Worm (Caenorhabditis elegans) whole organism, L1 larva: ENCODE measurements around the gene figl-1.

Experiments used
- C16A3.4 ChIP-seq: fragments of 150-350 bp; optimal IDR thresholded peaks from 2 replicates; lab custom pipeline; 2014; ENCODE audit warnings: missing biosample characterization, missing genetic modification characterization
- F16B12.6 ChIP-seq: fragments of 150-350 bp; optimal IDR thresholded peaks from 2 replicates; lab custom pipeline; 2014; ENCODE audit warnings: missing biosample characterization, missing genetic modification characterization
- Y116A8C.19 ChIP-seq: sonication (generic microtip); optimal IDR thresholded peaks from 2 replicates; lab custom pipeline; 2016; ENCODE audit warnings: missing compliant biosample characterization, missing genetic modification characterization, borderline replicate concordance
- alr-1 ChIP-seq: fragments of 200-800 bp; sonication (Bioruptor generic); optimal IDR thresholded peaks from 2 replicates; lab custom pipeline; 2018; ENCODE audit warnings: borderline replicate concordance, mild to moderate bottlenecking, missing genetic modification characterization, missing compliant biosample characterization
- blmp-1 ChIP-seq: fragments of 150-350 bp; optimal IDR thresholded peaks from 2 replicates; lab custom pipeline; 2014; ENCODE audit warnings: missing biosample characterization, missing genetic modification characterization
- ceh-63 ChIP-seq: fragments of 200-800 bp; sonication (Bioruptor generic); optimal IDR thresholded peaks from 2 replicates; lab custom pipeline; 2018; ENCODE audit warnings: mild to moderate bottlenecking, missing genetic modification characterization, missing compliant biosample characterization
- ceh-82 ChIP-seq, 3 experiments: fragments of 150-350 bp in 1 of 3; sonication (generic microtip) in 2 of 3; optimal IDR thresholded peaks; 2 replicates each; lab custom pipeline; 2014 to 2017; ENCODE audit warnings: missing biosample characterization in 3 of 3, missing genetic modification characterization in 3 of 3
- ceh-90 ChIP-seq: sonication (generic microtip); optimal IDR thresholded peaks from 2 replicates; lab custom pipeline; 2016; ENCODE audit warnings: missing genetic modification characterization, missing compliant biosample characterization
- dpl-1 ChIP-seq, 3 experiments: fragments of 150-350 bp in 2 of 3; sonication (generic microtip) in 1 of 3; optimal IDR thresholded peaks; 2 replicates each; lab custom pipeline; 2014 to 2017; ENCODE audit warnings: missing biosample characterization in 3 of 3, missing genetic modification characterization in 3 of 3, missing genetic modification reagents in 3 of 3
- dsc-1 ChIP-seq: sonication (generic microtip); optimal IDR thresholded peaks from 2 replicates; lab custom pipeline; 2016; ENCODE audit warnings: mild to moderate bottlenecking, missing genetic modification characterization, missing compliant biosample characterization
- efl-1 ChIP-seq, 4 experiments: fragments of 150-350 bp; optimal IDR thresholded peaks in 3 of 4; peaks in 1 of 4; 1 replicate in 1 of 4; 2 replicates in 3 of 4; lab custom pipeline; 2014; ENCODE audit warnings: missing biosample characterization in 2 of 4, missing genetic modification characterization in 2 of 4, missing genetic modification reagents in 2 of 4
- elt-3 ChIP-seq, 6 experiments: fragments of 150-350 bp in 1 of 6; sonication (generic microtip); optimal IDR thresholded peaks; 2 replicates each; lab custom pipeline; 2017 to 2018; ENCODE audit warnings: missing biosample characterization in 6 of 6, missing genetic modification characterization in 6 of 6, inconsistent platforms in 1 of 6
- fkh-8 ChIP-seq: sonication (generic microtip); optimal IDR thresholded peaks from 2 replicates; lab custom pipeline; 2016; ENCODE audit warnings: mild to moderate bottlenecking, missing genetic modification characterization, missing compliant biosample characterization
- grh-1 ChIP-seq: fragments of 200-800 bp; sonication (Bioruptor generic); IDR thresholded peaks from 2 replicates; pipeline ENCODE4 v1.3.6; 2022; ENCODE audit warnings: missing genetic modification reagents, missing genetic modification characterization, missing compliant biosample characterization
- hpl-2 ChIP-seq: fragments of 150-350 bp; optimal IDR thresholded peaks from 2 replicates; lab custom pipeline; 2014; ENCODE audit warnings: missing biosample characterization, missing genetic modification reagents, missing genetic modification characterization
- isw-1 ChIP-seq: fragments of 200-800 bp; sonication (Bioruptor generic); IDR thresholded peaks from 2 replicates; pipeline ENCODE4 v1.3.6; 2022; ENCODE audit warnings: missing genetic modification characterization, missing compliant biosample characterization
- jun-1 ChIP-seq: fragments of 150-350 bp; optimal IDR thresholded peaks from 2 replicates; lab custom pipeline; 2014; ENCODE audit warnings: missing biosample characterization, missing genetic modification reagents, missing genetic modification characterization
- lin-13 ChIP-seq: fragments of 150-350 bp; optimal IDR thresholded peaks from 2 replicates; lab custom pipeline; 2014; ENCODE audit warnings: missing biosample characterization, missing genetic modification reagents, missing genetic modification characterization
- lin-14 ChIP-seq: fragments of 200-800 bp; sonication (Bioruptor generic); optimal IDR thresholded peaks from 2 replicates; lab custom pipeline; 2018; ENCODE audit warnings: mild to moderate bottlenecking, missing genetic modification characterization, moderate library complexity, missing compliant biosample characterization
- lin-15B ChIP-seq: fragments of 150-350 bp; sonication (generic microtip); optimal IDR thresholded peaks from 3 replicates; lab custom pipeline; 2014; ENCODE audit warnings: missing biosample characterization, missing genetic modification characterization
- lin-35 ChIP-seq, 2 experiments: fragments of 150-350 bp; optimal IDR thresholded peaks; 2 replicates each; lab custom pipeline; 2014; ENCODE audit warnings: missing biosample characterization in 2 of 2, missing genetic modification characterization in 2 of 2, missing genetic modification reagents in 2 of 2
- lin-39 ChIP-seq: fragments of 150-350 bp; optimal IDR thresholded peaks from 2 replicates; lab custom pipeline; 2014; ENCODE audit warnings: missing biosample characterization, missing genetic modification reagents, missing genetic modification characterization
- lsy-2 ChIP-seq, 2 experiments: fragments of 150-350 bp; optimal IDR thresholded peaks; 2 replicates each; lab custom pipeline; 2014; ENCODE audit warnings: missing biosample characterization in 2 of 2, missing genetic modification characterization in 2 of 2
- mdl-1 ChIP-seq, 2 experiments: fragments of 150-350 bp; optimal IDR thresholded peaks; 2 replicates each; lab custom pipeline; 2014 to 2017; ENCODE audit warnings: missing biosample characterization in 2 of 2, missing genetic modification characterization in 2 of 2, inconsistent platforms in 1 of 2
- nhr-19 ChIP-seq: fragments of 200-800 bp; sonication (Bioruptor generic); conservative IDR thresholded peaks from 2 replicates; pipeline ENCODE4 v1.3.6; 2022; ENCODE audit warnings: missing genetic modification characterization, missing compliant biosample characterization
- nhr-20 ChIP-seq: sonication (generic microtip); optimal IDR thresholded peaks from 2 replicates; lab custom pipeline; 2016; ENCODE audit warnings: mild to moderate bottlenecking, missing genetic modification characterization, missing compliant biosample characterization
- nhr-237 ChIP-seq: fragments of 150-350 bp; optimal IDR thresholded peaks from 2 replicates; lab custom pipeline; 2014; ENCODE audit warnings: missing biosample characterization, missing genetic modification characterization
- nhr-28 ChIP-seq: fragments of 150-350 bp; optimal IDR thresholded peaks from 2 replicates; lab custom pipeline; 2014; ENCODE audit warnings: missing biosample characterization, missing genetic modification characterization
- nhr-47 ChIP-seq: sonication (generic microtip); optimal IDR thresholded peaks from 2 replicates; lab custom pipeline; 2016; ENCODE audit warnings: mild to moderate bottlenecking, missing genetic modification characterization, moderate library complexity, missing compliant biosample characterization
- nhr-71 ChIP-seq: sonication (generic microtip); optimal IDR thresholded peaks from 2 replicates; lab custom pipeline; 2016; ENCODE audit warnings: mild to moderate bottlenecking, missing genetic modification characterization, moderate library complexity, missing compliant biosample characterization
- nhr-77 ChIP-seq: fragments of 150-350 bp; optimal IDR thresholded peaks from 2 replicates; lab custom pipeline; 2014; ENCODE audit warnings: missing biosample characterization, missing genetic modification characterization
- nhr-84 ChIP-seq: sonication (generic microtip); optimal IDR thresholded peaks from 2 replicates; lab custom pipeline; 2017; ENCODE audit warnings: missing biosample characterization, missing genetic modification characterization
- nhr-90 ChIP-seq: sonication (generic microtip); optimal IDR thresholded peaks from 2 replicates; lab custom pipeline; 2016; ENCODE audit warnings: mild to moderate bottlenecking, missing genetic modification characterization, missing compliant biosample characterization; ENCODE audit not compliant: poor library complexity
- pag-3 ChIP-seq: sonication (generic microtip); optimal IDR thresholded peaks from 2 replicates; lab custom pipeline; 2017; ENCODE audit warnings: missing genetic modification characterization, mild to moderate bottlenecking, missing compliant biosample characterization, antibody characterized with exemption, borderline replicate concordance; ENCODE audit not compliant: insufficient read depth
- pax-3 ChIP-seq: fragments of 200-800 bp; sonication (Bioruptor generic); optimal IDR thresholded peaks from 2 replicates; lab custom pipeline; 2018; ENCODE audit warnings: mild to moderate bottlenecking, missing genetic modification characterization, moderate library complexity, missing compliant biosample characterization
- pqm-1 ChIP-seq: sonication (generic microtip); optimal IDR thresholded peaks from 3 replicates; lab custom pipeline; 2017; ENCODE audit warnings: missing biosample characterization, missing genetic modification characterization
- rnt-1 ChIP-seq: sonication (generic microtip); optimal IDR thresholded peaks from 2 replicates; lab custom pipeline; 2016; ENCODE audit warnings: mild to moderate bottlenecking, missing genetic modification characterization, moderate library complexity, missing compliant biosample characterization
- skn-1 ChIP-seq: fragments of 150-350 bp; optimal IDR thresholded peaks from 2 replicates; lab custom pipeline; 2014; ENCODE audit warnings: missing biosample characterization, missing genetic modification characterization
- snpc-4 ChIP-seq: fragments of 150-350 bp; optimal IDR thresholded peaks from 2 replicates; lab custom pipeline; 2014; ENCODE audit warnings: missing biosample characterization, missing genetic modification characterization
- snu-23 ChIP-seq: sonication (generic microtip); optimal IDR thresholded peaks from 2 replicates; lab custom pipeline; 2016; ENCODE audit warnings: missing genetic modification characterization, missing compliant biosample characterization
- swsn-7 ChIP-seq: sonication (generic microtip); optimal IDR thresholded peaks from 2 replicates; lab custom pipeline; 2016; ENCODE audit warnings: missing genetic modification characterization, missing compliant biosample characterization
- unc-130 ChIP-seq: fragments of 150-350 bp; optimal IDR thresholded peaks from 2 replicates; lab custom pipeline; 2017; ENCODE audit warnings: missing biosample characterization, missing genetic modification characterization, inconsistent platforms
- unc-86 ChIP-seq: sonication (generic microtip); optimal IDR thresholded peaks from 2 replicates; lab custom pipeline; 2016; ENCODE audit warnings: missing genetic modification characterization, missing compliant biosample characterization
- xbp-1 ChIP-seq: sonication (generic microtip); optimal IDR thresholded peaks from 2 replicates; lab custom pipeline; 2016; ENCODE audit warnings: missing genetic modification characterization, missing compliant biosample characterization
- zag-1 ChIP-seq: fragments of 150-350 bp; optimal IDR thresholded peaks from 2 replicates; lab custom pipeline; 2014; ENCODE audit warnings: missing biosample characterization, missing genetic modification characterization

figl-1 gene

DNA sequence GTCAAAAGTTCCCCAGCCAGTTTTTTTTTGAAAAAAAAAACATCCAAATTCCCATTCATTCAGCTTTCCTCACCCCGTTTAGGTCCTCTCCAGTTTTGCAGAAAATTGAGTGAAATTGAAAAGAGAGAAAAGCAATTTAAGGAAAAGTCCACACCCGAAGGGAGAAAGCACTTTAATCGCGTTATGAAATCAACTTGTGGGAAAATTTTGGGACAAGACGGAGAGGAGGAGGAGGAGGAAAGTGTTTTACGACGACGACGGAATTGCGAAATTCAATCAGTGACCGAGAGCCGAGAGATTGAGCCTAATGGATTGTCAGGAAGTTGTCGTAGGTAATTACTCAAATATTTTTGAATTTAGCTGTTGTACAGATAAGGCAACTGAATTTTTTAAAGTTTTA, 11.6 kb upstream of the figl-1 start (continued):
- TF ChIP-seq nhr-28 (tag; lab: Kevin White, UChicago): no peak
- no peak for TF ChIP-seq alr-1 (tag; lab: Kevin White, UChicago)
- TF ChIP-seq Y116A8C.19 (tag; lab: Kevin White, UChicago): no peak
- TF ChIP-seq ceh-90 (tag; lab: Kevin White, UChicago): no peak
- peak in 2 of 3 experiments; percentile 15 to 56 for TF ChIP-seq ceh-82 (tag; optimal IDR thresholded peaks at IDR 0.05; lab: Kevin White, UChicago)
- TF ChIP-seq hpl-2 (GFP tag; lab: Kevin White, UChicago): no peak
- TF ChIP-seq lsy-2 (tag; optimal IDR thresholded peaks at IDR 0.05; lab: Kevin White, UChicago): peak in 1 of 2 experiments; percentile 36
- peak; percentile 93 for TF ChIP-seq blmp-1 (tag; lab: Kevin White, UChicago)
- no peak for TF ChIP-seq nhr-84 (tag; lab: Kevin White, UChicago)
- peak; percentile 6 for TF ChIP-seq rnt-1 (tag; lab: Kevin White, UChicago)
- no peak for TF ChIP-seq ceh-63 (GFP tag; lab: Kevin White, UChicago)
- no peak for TF ChIP-seq unc-86 (tag; lab: Kevin White, UChicago)
- no peak for TF ChIP-seq nhr-237 (tag; lab: Kevin White, UChicago)
- TF ChIP-seq, all 84 proteins: peak for 13

DNA sequence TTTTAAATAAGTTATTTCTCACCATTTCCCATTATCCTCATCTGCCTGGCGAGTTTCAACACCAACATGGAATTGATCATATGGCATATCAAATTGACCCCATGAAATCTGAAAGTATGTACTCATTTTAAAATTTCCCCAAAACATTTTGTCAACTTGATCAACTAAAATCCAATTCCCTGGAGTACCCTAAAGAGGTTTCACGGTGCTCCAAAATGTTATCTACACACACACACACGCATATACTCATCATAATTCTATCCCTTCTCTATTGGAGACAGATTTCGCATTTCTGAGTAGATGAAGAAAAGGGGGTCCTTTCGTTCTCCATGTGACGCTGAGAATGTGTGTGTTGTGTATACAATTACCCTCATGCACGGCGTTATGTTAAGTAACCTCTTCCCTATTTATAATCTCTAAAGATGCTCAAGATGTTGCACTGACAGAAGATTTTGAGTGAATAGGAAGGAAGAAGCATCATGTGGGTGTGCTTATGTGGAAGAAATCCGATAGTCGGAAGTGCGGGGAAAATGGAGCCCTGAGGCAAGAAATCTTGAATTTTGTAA, 10.3 kb upstream of the figl-1 start:
- no peak for TF ChIP-seq zag-1 (tag; lab: Kevin White, UChicago)
- TF ChIP-seq lin-14 (GFP tag; lab: Kevin White, UChicago): peak; percentile 52
- peak; percentile 24 for TF ChIP-seq nhr-71
- TF ChIP-seq, all 84 proteins: peak for 2

DNA sequence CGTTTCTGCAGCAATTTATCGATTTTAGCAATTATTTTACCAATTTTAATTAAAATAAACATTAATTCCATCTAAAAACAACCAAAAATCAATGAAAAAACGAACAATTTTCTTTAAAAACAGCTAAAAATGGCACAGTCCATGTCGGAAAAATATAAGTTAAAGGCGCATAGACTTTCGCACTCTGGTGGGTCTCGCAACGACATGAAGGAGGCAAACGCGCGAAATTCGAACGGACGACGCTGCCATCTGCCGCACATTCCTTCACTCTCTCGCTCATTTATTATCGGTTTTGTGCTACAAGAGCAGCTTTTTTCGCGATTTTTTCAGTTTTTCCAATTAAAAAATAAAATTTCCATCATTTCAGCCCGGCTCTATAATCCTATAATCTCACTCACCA, 1.0 kb upstream of the figl-1 start, which contains the start of gene mcm-7:
TSS of gene mcm-7 (plus strand) at position 368 of the 400 bp plus-strand sequence.
- TF ChIP-seq nhr-77 (tag; lab: Kevin White, UChicago) (peak; percentile 46), jun-1 (peak; percentile 18), unc-86 (tag; lab: Kevin White, UChicago) (peak; percentile 37), skn-1 (tag; lab: Kevin White, UChicago) (peak; percentile 52), dsc-1 (tag; lab: Kevin White, UChicago) (peak; percentile 12), lin-13 (GFP tag; lab: Kevin White, UChicago) (peak; percentile 16), unc-130 (tag; lab: Kevin White, UChicago) (peak; percentile 43), lin-35 (GFP tag; optimal IDR thresholded peaks at IDR 0.05; lab: Kevin White, UChicago) (peak; percentile 94 to 98), efl-1 (optimal IDR thresholded peaks at IDR 0.05; lab: Kevin White, UChicago) (peak; percentile 95 to 96), efl-1 (GFP tag; optimal IDR thresholded peaks at IDR 0.05 in 1 of 2; lab: Kevin White, UChicago) (peak; percentile 96 to 100), pax-3 (tag; lab: Kevin White, UChicago) (no peak), nhr-90 (tag; lab: Kevin White, UChicago) (peak; percentile 19), F16B12.6 (tag; lab: Kevin White, UChicago) (peak; percentile 37), lin-15B (peak; percentile 33), alr-1 (tag; lab: Kevin White, UChicago) (no peak), swsn-7 (tag; lab: Kevin White, UChicago) (peak; percentile 38), pag-3 (tag; lab: Kevin White, UChicago) (no peak), snu-23 (peak; percentile 64), mdl-1 (tag; optimal IDR thresholded peaks at IDR 0.05; lab: Kevin White, UChicago) (peak in 1 of 2 experiments; percentile 53), snpc-4 (tag; lab: Kevin White, UChicago) (peak; percentile 17), elt-3 (tag; optimal IDR thresholded peaks at IDR 0.05; lab: Kevin White, UChicago) (peak in 2 of 6 experiments; percentile 11 to 58), xbp-1 (tag; lab: Kevin White, UChicago) (peak; percentile 46), ceh-82 (tag; optimal IDR thresholded peaks at IDR 0.05; lab: Kevin White, UChicago) (peak in 2 of 3 experiments; percentile 15 to 75), grh-1 (peak; percentile 14; the same call in 1 of the 2 replicates), nhr-71 (peak; percentile 68), C16A3.4 (tag; lab: Kevin White, UChicago) (peak; percentile 85), nhr-47 (peak; percentile 58), isw-1 (GFP tag; lab: Robert Waterston, UW) (no peak; the same call in 1 of the 2 replicates), lsy-2 (tag; optimal IDR thresholded peaks at IDR 0.05; lab: Kevin White, UChicago) (peak; percentile 64 to 86), fkh-8 (peak; percentile 30), dpl-1 (GFP tag; optimal IDR thresholded peaks at IDR 0.05; lab: Kevin White, UChicago) (peak; percentile 91 to 96 (median 95)), rnt-1 (tag; lab: Kevin White, UChicago) (peak; percentile 60), lin-14 (GFP tag; lab: Kevin White, UChicago) (peak; percentile 38), pqm-1 (tag; lab: Kevin White, UChicago) (no peak), nhr-20 (tag; lab: Kevin White, UChicago) (peak; percentile 52), lin-39 (tag; lab: Kevin White, UChicago) (no peak), nhr-19 (peak; percentile 39)
